Worm (Caenorhabditis elegans) whole organism, L3 larva: ENCODE measurements around the gene F07B10.4.
"Not testable (repeated sequence)": the region's sequence is repeated elsewhere in the genome, so short reads cannot be mapped to it uniquely, and the experiment has no call there.

ENCODE experiments used
- R02D3.7 ChIP-seq: fragments of 150-350 bp; optimal IDR thresholded peaks from 2 replicates; lab custom pipeline; 2014; ENCODE audit warnings: missing biosample characterization, missing genetic modification characterization
- ZK546.5 ChIP-seq: sonication (generic microtip); optimal IDR thresholded peaks from 2 replicates; lab custom pipeline; 2017; ENCODE audit warnings: missing biosample characterization, missing genetic modification characterization
- aly-2 ChIP-seq: fragments of 150-350 bp; optimal IDR thresholded peaks from 2 replicates; lab custom pipeline; 2014; ENCODE audit warnings: missing biosample characterization, missing genetic modification characterization
- ama-1 ChIP-seq: fragments of 150-350 bp; optimal IDR thresholded peaks from 2 replicates; lab custom pipeline; 2018
- ceh-16 ChIP-seq: sonication (generic microtip); optimal IDR thresholded peaks from 2 replicates; lab custom pipeline; 2017; ENCODE audit warnings: missing biosample characterization, missing genetic modification characterization
- ceh-28 ChIP-seq: fragments of 150-350 bp; optimal IDR thresholded peaks from 2 replicates; lab custom pipeline; 2014; ENCODE audit warnings: missing biosample characterization, missing genetic modification reagents, missing genetic modification characterization
- ceh-82 ChIP-seq: fragments of 150-350 bp; optimal IDR thresholded peaks from 2 replicates; lab custom pipeline; 2014; ENCODE audit warnings: missing biosample characterization, missing genetic modification characterization
- ceh-9 ChIP-seq: sonication (generic microtip); optimal IDR thresholded peaks from 2 replicates; lab custom pipeline; 2018; ENCODE audit warnings: missing biosample characterization, missing genetic modification characterization
- elt-2 ChIP-seq: sonication (generic microtip); optimal IDR thresholded peaks from 2 replicates; lab custom pipeline; 2016; ENCODE audit warnings: missing genetic modification reagents, mild to moderate bottlenecking, missing genetic modification characterization, missing compliant biosample characterization
- elt-3 ChIP-seq, 3 experiments: fragments of 150-350 bp in 1 of 3; sonication (generic microtip) in 2 of 3; optimal IDR thresholded peaks; 2 replicates in 2 of 3; 4 replicates in 1 of 3; lab custom pipeline; 2014 to 2017; ENCODE audit warnings: missing biosample characterization in 3 of 3, missing genetic modification characterization in 3 of 3
- eor-1 ChIP-seq, 2 experiments: fragments of 150-350 bp; optimal IDR thresholded peaks; 2 replicates each; lab custom pipeline; 2014 to 2018; ENCODE audit warnings: missing biosample characterization in 2 of 2, missing genetic modification characterization in 2 of 2
- fos-1 ChIP-seq: fragments of 150-350 bp; optimal IDR thresholded peaks from 2 replicates; lab custom pipeline; 2014; ENCODE audit warnings: missing biosample characterization, missing genetic modification characterization
- hmg-11 ChIP-seq: sonication (generic microtip); optimal IDR thresholded peaks from 2 replicates; lab custom pipeline; 2016; ENCODE audit warnings: missing genetic modification characterization, missing compliant biosample characterization
- jun-1 ChIP-seq: fragments of 150-350 bp; optimal IDR thresholded peaks from 2 replicates; lab custom pipeline; 2014; ENCODE audit warnings: missing biosample characterization, missing genetic modification reagents, missing genetic modification characterization
- lin-15B ChIP-seq: fragments of 150-350 bp; optimal IDR thresholded peaks from 2 replicates; lab custom pipeline; 2014; ENCODE audit warnings: missing biosample characterization, missing genetic modification characterization
- lin-39 ChIP-seq: fragments of 150-350 bp; optimal IDR thresholded peaks from 2 replicates; lab custom pipeline; 2018; ENCODE audit warnings: missing biosample characterization, missing genetic modification reagents, missing genetic modification characterization
- lsy-12 ChIP-seq: sonication (generic microtip); optimal IDR thresholded peaks from 2 replicates; lab custom pipeline; 2016; ENCODE audit warnings: mild to moderate bottlenecking, missing genetic modification characterization, missing compliant biosample characterization
- mdl-1 ChIP-seq: fragments of 150-350 bp; optimal IDR thresholded peaks from 2 replicates; lab custom pipeline; 2014; ENCODE audit warnings: missing biosample characterization, missing genetic modification characterization
- mml-1 ChIP-seq: fragments of 150-350 bp; sonication (generic microtip); optimal IDR thresholded peaks from 3 replicates; lab custom pipeline; 2014; ENCODE audit warnings: missing biosample characterization, missing genetic modification characterization
- nhr-11 ChIP-seq: fragments of 150-350 bp; optimal IDR thresholded peaks from 2 replicates; lab custom pipeline; 2014; ENCODE audit warnings: missing biosample characterization, missing genetic modification characterization
- nhr-23 ChIP-seq: fragments of 150-350 bp; optimal IDR thresholded peaks from 2 replicates; lab custom pipeline; 2014; ENCODE audit warnings: missing biosample characterization, missing genetic modification reagents, missing genetic modification characterization
- nhr-237 ChIP-seq: fragments of 150-350 bp; optimal IDR thresholded peaks from 2 replicates; lab custom pipeline; 2014; ENCODE audit warnings: missing biosample characterization, missing genetic modification characterization
- nhr-25 ChIP-seq: sonication (generic microtip); optimal IDR thresholded peaks from 2 replicates; lab custom pipeline; 2017; ENCODE audit warnings: missing biosample characterization, missing genetic modification characterization
- nhr-28 ChIP-seq: fragments of 150-350 bp; optimal IDR thresholded peaks from 2 replicates; lab custom pipeline; 2014; ENCODE audit warnings: missing biosample characterization, missing genetic modification characterization
- nhr-67 ChIP-seq: fragments of 150-350 bp; optimal IDR thresholded peaks from 2 replicates; lab custom pipeline; 2014; ENCODE audit warnings: missing biosample characterization, missing genetic modification characterization
- nhr-76 ChIP-seq: fragments of 150-350 bp; sonication (generic microtip); optimal IDR thresholded peaks from 5 replicates; lab custom pipeline; 2014; ENCODE audit warnings: missing biosample characterization, missing genetic modification characterization
- pha-4 ChIP-seq: fragments of 150-350 bp; optimal IDR thresholded peaks from 2 replicates; lab custom pipeline; 2014; ENCODE audit warnings: missing biosample characterization, missing genetic modification reagents, missing genetic modification characterization
- sea-2 ChIP-seq: fragments of 150-350 bp; sonication (generic microtip); optimal IDR thresholded peaks from 4 replicates; lab custom pipeline; 2014; ENCODE audit warnings: missing biosample characterization, missing genetic modification reagents, missing genetic modification characterization
- snpc-4 ChIP-seq: fragments of 150-350 bp; optimal IDR thresholded peaks from 2 replicates; lab custom pipeline; 2014; ENCODE audit warnings: missing biosample characterization, missing genetic modification characterization
- tbx-2 ChIP-seq: sonication (generic microtip); optimal IDR thresholded peaks from 2 replicates; lab custom pipeline; 2016; ENCODE audit warnings: mild to moderate bottlenecking, missing genetic modification characterization, missing compliant biosample characterization
- unc-39 ChIP-seq: sonication (generic microtip); optimal IDR thresholded peaks from 4 replicates; lab custom pipeline; 2017; ENCODE audit warnings: missing biosample characterization, missing genetic modification characterization
- unc-62 ChIP-seq: fragments of 150-350 bp; sonication (generic microtip); optimal IDR thresholded peaks from 4 replicates; lab custom pipeline; 2014; ENCODE audit warnings: missing biosample characterization, missing genetic modification reagents, missing genetic modification characterization
- zag-1 ChIP-seq: fragments of 150-350 bp; optimal IDR thresholded peaks from 2 replicates; lab custom pipeline; 2014; ENCODE audit warnings: missing biosample characterization, missing genetic modification characterization
- ztf-11 ChIP-seq: fragments of 150-350 bp; optimal IDR thresholded peaks from 2 replicates; lab custom pipeline; 2014; ENCODE audit warnings: missing biosample characterization, missing genetic modification characterization
- ztf-4 ChIP-seq: fragments of 150-350 bp; optimal IDR thresholded peaks from 2 replicates; lab custom pipeline; 2014; ENCODE audit warnings: missing biosample characterization, missing genetic modification characterization

F07B10.4 gene

DNA sequence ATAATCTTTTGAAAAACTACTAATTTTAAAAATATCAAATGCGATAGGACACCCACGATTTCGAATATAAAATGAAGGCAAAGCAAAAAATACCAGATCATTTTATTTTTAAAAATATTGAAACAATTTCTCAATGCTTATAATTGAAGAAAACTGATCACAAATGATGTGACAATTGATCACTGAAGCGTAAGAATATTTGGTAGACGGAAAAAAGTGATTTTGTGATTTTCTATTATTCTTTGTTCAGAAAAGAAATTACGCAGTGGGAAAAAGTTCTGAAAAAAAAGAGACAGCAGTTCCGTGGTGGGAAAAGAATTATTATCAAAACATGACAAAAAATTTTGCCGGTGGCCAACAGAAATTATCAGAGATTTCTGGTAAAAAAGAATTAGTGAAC lies 35.7 kb upstream of the F07B10.4 start, which contains the start of gene T03F7.5:
T03F7.5 (minus strand) TSS at position 101 of the 400 bp plus-strand sequence.
- TF ChIP-seq aly-2 (tag; lab: Kevin White, UChicago) (no peak), elt-3 (tag; optimal IDR thresholded peaks at IDR 0.05; lab: Kevin White, UChicago) (no peak), nhr-67 (tag; lab: Kevin White, UChicago) (no peak)

DNA sequence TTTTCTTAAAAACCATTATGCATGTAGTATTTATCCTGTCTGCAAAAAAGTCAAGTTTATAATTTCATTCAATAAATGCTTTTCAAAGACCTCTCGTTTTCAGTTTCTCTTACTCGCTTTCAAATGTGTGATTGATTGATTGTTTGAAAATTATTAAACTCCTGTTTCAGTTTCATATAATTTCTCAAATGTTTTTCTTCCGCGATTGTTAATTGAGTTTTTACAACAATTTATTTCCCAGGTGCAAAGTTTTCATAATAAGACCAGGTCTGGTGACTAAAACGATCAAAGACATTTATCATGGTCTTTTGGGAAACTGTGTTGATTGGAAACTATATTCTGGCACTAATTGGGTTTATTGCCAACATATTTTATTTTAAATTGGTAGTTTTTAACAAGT lies 31.5 kb upstream of the F07B10.4 start, which contains the start of gene T03F7.6:
T03F7.6 (plus strand) TSS at position 301 of the 400 bp plus-strand sequence.
- no peak for TF ChIP-seq jun-1 (tag; lab: Kevin White, UChicago)
- TF ChIP-seq nhr-11 (tag; lab: Kevin White, UChicago) = no peak
- no peak for TF ChIP-seq ama-1 (lab: Kevin White, UChicago)
- TF ChIP-seq nhr-76 (tag; lab: Kevin White, UChicago) = no peak
- TF ChIP-seq eor-1 (tag; optimal IDR thresholded peaks at IDR 0.05; lab: Kevin White, UChicago) = no peak
- TF ChIP-seq tbx-2 (tag; lab: Kevin White, UChicago) = no peak
- TF ChIP-seq snpc-4 (tag; lab: Kevin White, UChicago) = no peak

DNA sequence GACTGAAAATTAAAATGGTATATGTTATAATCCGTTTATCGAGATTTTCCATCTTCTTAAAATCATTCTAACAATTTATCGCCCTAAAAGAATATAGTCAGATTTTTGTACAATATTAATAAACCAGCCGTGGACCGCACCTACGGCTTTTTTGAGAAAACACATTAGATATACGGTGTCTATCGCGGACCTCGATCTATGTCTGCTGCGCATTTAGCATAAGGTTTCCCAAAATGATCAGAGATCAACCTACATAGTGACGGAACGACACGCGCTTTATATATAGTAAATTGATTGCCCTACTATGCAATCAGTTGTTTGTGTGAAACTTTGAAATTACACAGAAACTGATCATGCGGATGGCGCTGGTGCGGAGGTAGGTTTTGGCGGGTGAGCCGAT lies 29.8 kb upstream of the F07B10.4 start:
- TF ChIP-seq nhr-23 (tag; lab: Kevin White, UChicago) (no peak), hmg-11 (no peak), nhr-76 (tag; lab: Kevin White, UChicago) (no peak), aly-2 (tag; lab: Kevin White, UChicago) (no peak), ZK546.5 (no peak), elt-3 (tag; optimal IDR thresholded peaks at IDR 0.05; lab: Kevin White, UChicago) (no peak)

DNA sequence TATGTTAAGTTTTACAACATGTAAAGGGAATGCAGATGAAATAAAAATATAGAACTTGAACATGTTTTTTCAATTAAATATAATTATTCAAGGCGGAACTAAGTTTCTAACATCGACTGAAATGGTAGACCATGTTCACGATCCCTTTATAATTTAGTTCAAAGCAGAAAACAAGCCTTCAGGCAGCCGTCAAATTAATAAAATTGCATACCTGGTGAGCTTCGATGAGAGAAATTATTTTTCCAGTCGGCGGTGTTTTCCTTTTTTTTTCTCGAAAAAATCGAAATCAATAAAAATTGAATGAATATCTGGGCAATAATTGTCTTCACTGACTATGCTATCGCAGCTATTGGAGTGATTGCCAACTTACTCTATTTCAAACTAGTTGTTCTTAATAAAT lies 28.0 kb upstream of the F07B10.4 start, which contains the start of gene C03E10.1:
C03E10.1 (plus strand) TSS at position 301 of the 400 bp plus-strand sequence.
- no peak for TF ChIP-seq hmg-11
- TF ChIP-seq lin-39 (tag; lab: Kevin White, UChicago) = no peak
- no peak for TF ChIP-seq ceh-16 (tag; lab: Kevin White, UChicago)
- no peak for TF ChIP-seq zag-1 (tag; lab: Kevin White, UChicago)
- TF ChIP-seq nhr-237 (tag; lab: Kevin White, UChicago) = no peak
- TF ChIP-seq unc-39 = no peak
- TF ChIP-seq ztf-11 = no peak
- TF ChIP-seq pha-4 (tag; lab: Kevin White, UChicago) = no peak
- TF ChIP-seq snpc-4 (tag; lab: Kevin White, UChicago) = no peak
- TF ChIP-seq elt-3 (tag; optimal IDR thresholded peaks at IDR 0.05; lab: Kevin White, UChicago) = no peak
- no peak for TF ChIP-seq ceh-28 (tag; lab: Kevin White, UChicago)
- TF ChIP-seq R02D3.7 (tag; lab: Kevin White, UChicago) = no peak

DNA sequence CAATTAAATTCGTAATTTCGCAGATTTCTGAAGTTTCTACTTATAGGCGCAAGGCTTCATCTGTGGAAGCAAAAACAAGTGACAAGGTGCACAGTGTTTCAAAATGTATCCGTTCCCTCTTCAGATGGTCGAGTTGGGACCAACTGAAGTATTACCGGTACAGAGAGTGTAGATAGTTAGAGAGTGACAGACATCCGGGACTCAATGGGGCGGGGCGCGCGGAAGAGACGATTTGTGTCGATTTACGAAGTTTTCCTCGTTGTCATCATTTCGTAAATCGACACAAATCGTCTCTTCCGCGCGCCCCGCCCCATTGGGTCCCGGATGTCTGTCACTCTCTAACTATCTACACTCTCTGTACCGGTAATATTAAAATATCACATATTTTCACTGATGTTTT lies 23.2 kb upstream of the F07B10.4 start, which contains the start of gene C03E10.3:
C03E10.3 (plus strand) TSS at position 301 of the 400 bp plus-strand sequence.
- TF ChIP-seq elt-3 (tag; optimal IDR thresholded peaks at IDR 0.05; lab: Kevin White, UChicago); lin-15B; unc-62: not testable (repeated sequence)

DNA sequence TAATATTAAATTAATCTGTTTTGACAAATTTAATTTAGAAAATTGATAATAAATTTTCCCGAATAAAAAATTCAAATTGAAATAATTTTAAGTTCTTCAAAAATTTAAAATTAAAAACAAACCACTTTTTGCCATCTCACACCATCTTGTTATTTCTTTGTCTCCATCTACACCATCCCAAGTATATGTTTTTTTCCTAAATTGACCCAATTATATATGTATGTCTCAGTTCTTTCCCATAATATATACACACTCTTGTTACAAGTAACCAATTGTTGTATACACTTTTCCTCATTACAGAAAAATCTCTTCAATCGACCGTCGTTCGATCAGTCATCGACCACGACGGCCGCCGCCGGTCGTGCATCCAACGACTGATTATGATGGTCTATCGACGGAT lies 19.3 kb upstream of the F07B10.4 start, which contains the start of gene gly-20:
gly-20 (plus strand) TSS at position 301 of the 400 bp plus-strand sequence.
- TF ChIP-seq nhr-25 (tag; lab: Kevin White, UChicago) (no peak), ceh-82 (no peak), mml-1 (no peak), elt-3 (tag; optimal IDR thresholded peaks at IDR 0.05; lab: Kevin White, UChicago) (no peak), ceh-16 (tag; lab: Kevin White, UChicago) (no peak), sea-2 (GFP tag; lab: Kevin White, UChicago) (no peak), snpc-4 (tag; lab: Kevin White, UChicago) (no peak), ceh-9 (tag; lab: Kevin White, UChicago) (no peak), lin-15B (no peak), nhr-67 (tag; lab: Kevin White, UChicago) (no peak), fos-1 (tag; lab: Kevin White, UChicago) (no peak), elt-2 (no peak), ztf-4 (tag; lab: Kevin White, UChicago) (no peak), mdl-1 (tag; lab: Kevin White, UChicago) (no peak), nhr-11 (tag; lab: Kevin White, UChicago) (no peak), ZK546.5 (no peak), eor-1 (tag; optimal IDR thresholded peaks at IDR 0.05; lab: Kevin White, UChicago) (no peak), unc-39 (no peak), nhr-28 (tag; lab: Kevin White, UChicago) (no peak), lsy-12 (tag; lab: Kevin White, UChicago) (no peak)
